Fruit fly (Drosophila melanogaster) whole organism, embryonic: ENCODE results near the gene CG12698.

Source experiments
- Atf6 ChIP-seq: fragments of 200-800 bp; sonication (Bioruptor generic); IDR thresholded peaks from 2 replicates; pipeline ENCODE4 v1.3.6; 2022; ENCODE audit warnings: missing biosample characterization, missing genetic modification characterization
- BEAF-32 ChIP-seq: fragments of 200-800 bp; sonication (Bioruptor generic); optimal IDR thresholded peaks from 3 replicates; lab custom pipeline; 2017; ENCODE audit warnings: missing biosample characterization, missing genetic modification characterization, mild to moderate bottlenecking, moderate library complexity, missing genetic modification reagents
- CG1024 ChIP-seq: fragments of 200-800 bp; sonication (Bioruptor generic); IDR thresholded peaks from 2 replicates; pipeline ENCODE4 v1.3.6; 2022; ENCODE audit warnings: missing biosample characterization, missing genetic modification characterization
- CG10267 ChIP-seq: fragments of 200-800 bp; sonication (Bioruptor generic); optimal IDR thresholded peaks from 2 replicates; lab custom pipeline; 2018; ENCODE audit warnings: missing biosample characterization, mild to moderate bottlenecking, missing genetic modification characterization, moderate library complexity
- CG12659 ChIP-seq: fragments of 200-800 bp; sonication (Bioruptor generic); optimal IDR thresholded peaks from 3 replicates; lab custom pipeline; 2017; ENCODE audit warnings: mild to moderate bottlenecking, missing biosample characterization, missing genetic modification reagents, missing genetic modification characterization
- CG14710 ChIP-seq: fragments of 200-800 bp; sonication (Bioruptor generic); optimal IDR thresholded peaks from 3 replicates; lab custom pipeline; 2019; ENCODE audit warnings: missing biosample characterization, mild to moderate bottlenecking, missing genetic modification characterization, moderate library complexity
- CG15514 ChIP-seq: fragments of 200-800 bp; sonication (Bioruptor generic); optimal IDR thresholded peaks from 3 replicates; lab custom pipeline; 2017; ENCODE audit warnings: missing biosample characterization, missing genetic modification characterization, mild to moderate bottlenecking, moderate library complexity, missing genetic modification reagents
- CG17361 ChIP-seq: fragments of 200-800 bp; sonication (Bioruptor generic); IDR thresholded peaks from 3 replicates; pipeline ENCODE4 v1.3.6; 2022; ENCODE audit warnings: missing biosample characterization, missing genetic modification characterization
- CG17802 ChIP-seq: fragments of 200-800 bp; sonication (Bioruptor generic); optimal IDR thresholded peaks from 2 replicates; lab custom pipeline; 2018; ENCODE audit warnings: missing biosample characterization, mild to moderate bottlenecking, missing genetic modification characterization, moderate library complexity
- CG1792 ChIP-seq: fragments of 200-800 bp; sonication (Bioruptor generic); optimal IDR thresholded peaks from 2 replicates; lab custom pipeline; 2016; ENCODE audit warnings: missing biosample characterization, missing genetic modification characterization
- CG18262 ChIP-seq: fragments of 200-800 bp; optimal IDR thresholded peaks from 3 replicates; lab custom pipeline; 2019; ENCODE audit warnings: missing biosample characterization, mild to moderate bottlenecking, missing genetic modification characterization, moderate library complexity
- CG2120 ChIP-seq: fragments of 200-800 bp; sonication (Bioruptor generic); optimal IDR thresholded peaks from 3 replicates; lab custom pipeline; 2016; ENCODE audit warnings: missing biosample characterization, missing genetic modification characterization
- CG2712 ChIP-seq: fragments of 200-800 bp; optimal IDR thresholded peaks from 3 replicates; lab custom pipeline; 2019; ENCODE audit warnings: missing biosample characterization, mild to moderate bottlenecking, missing genetic modification characterization, moderate library complexity
- CG30020 ChIP-seq: fragments of 200-800 bp; optimal IDR thresholded peaks from 2 replicates; lab custom pipeline; 2019; ENCODE audit warnings: missing biosample characterization, mild to moderate bottlenecking, missing genetic modification characterization, moderate library complexity
- CG3407 ChIP-seq: fragments of 200-800 bp; sonication (Bioruptor generic); optimal IDR thresholded peaks from 2 replicates; lab custom pipeline; 2018; ENCODE audit warnings: missing biosample characterization, mild to moderate bottlenecking, missing genetic modification characterization
- CG3995 ChIP-seq: fragments of 200-800 bp; sonication (Bioruptor generic); optimal IDR thresholded peaks from 3 replicates; lab custom pipeline; 2016; ENCODE audit warnings: missing biosample characterization, missing genetic modification characterization
- CG4617 ChIP-seq: fragments of 200-800 bp; sonication (Bioruptor generic); optimal IDR thresholded peaks from 3 replicates; lab custom pipeline; 2016; ENCODE audit warnings: missing biosample characterization, missing genetic modification characterization, borderline replicate concordance
- CG7357 ChIP-seq: fragments of 200-800 bp; sonication (Bioruptor generic); IDR thresholded peaks from 3 replicates; pipeline ENCODE4 v1.3.6; 2022; ENCODE audit warnings: missing biosample characterization, missing genetic modification characterization
- CG8290 ChIP-seq, 3 experiments: fragments of 200-800 bp; sonication (Bioruptor generic); optimal IDR thresholded peaks; 2 replicates each; lab custom pipeline; 2016 to 2019; ENCODE audit warnings: missing biosample characterization in 3 of 3, missing genetic modification characterization in 3 of 3, mild to moderate bottlenecking in 2 of 3, moderate library complexity in 1 of 3
- CG8388 ChIP-seq: fragments of 200-800 bp; sonication (Bioruptor generic); optimal IDR thresholded peaks from 2 replicates; lab custom pipeline; 2019; ENCODE audit warnings: missing biosample characterization, mild to moderate bottlenecking, missing genetic modification characterization, moderate library complexity
- CG9797 ChIP-seq: fragments of 200-800 bp; sonication (Bioruptor generic); optimal IDR thresholded peaks from 3 replicates; lab custom pipeline; 2018; ENCODE audit warnings: missing biosample characterization, mild to moderate bottlenecking, missing genetic modification characterization
- CoRest ChIP-seq: fragments of 200-800 bp; sonication (Bioruptor generic); optimal IDR thresholded peaks from 3 replicates; lab custom pipeline; 2018; ENCODE audit warnings: missing biosample characterization, mild to moderate bottlenecking, missing genetic modification characterization, moderate library complexity
- D19A ChIP-seq: fragments of 200-800 bp; optimal IDR thresholded peaks from 3 replicates; lab custom pipeline; 2019; ENCODE audit warnings: missing biosample characterization, mild to moderate bottlenecking, missing genetic modification characterization, moderate library complexity
- D19B ChIP-seq: fragments of 200-800 bp; sonication (Bioruptor generic); optimal IDR thresholded peaks from 2 replicates; lab custom pipeline; 2017; ENCODE audit warnings: missing biosample characterization, mild to moderate bottlenecking, missing genetic modification characterization
- Dek ChIP-seq: fragments of 200-800 bp; sonication (Bioruptor generic); optimal IDR thresholded peaks from 3 replicates; lab custom pipeline; 2019; ENCODE audit warnings: missing biosample characterization, mild to moderate bottlenecking, missing genetic modification characterization, moderate library complexity
- Fer3 ChIP-seq: fragments of 200-800 bp; sonication (Bioruptor generic); optimal IDR thresholded peaks from 2 replicates; lab custom pipeline; 2018; ENCODE audit warnings: missing biosample characterization, mild to moderate bottlenecking, missing genetic modification characterization, moderate library complexity
- Lhr ChIP-seq: fragments of 200-800 bp; sonication (Bioruptor generic); optimal IDR thresholded peaks from 3 replicates; lab custom pipeline; 2017; ENCODE audit warnings: mild to moderate bottlenecking, missing biosample characterization, missing genetic modification reagents, missing genetic modification characterization
- MBD-R2 ChIP-seq: fragments of 200-800 bp; sonication (Bioruptor generic); IDR thresholded peaks from 2 replicates; pipeline ENCODE4 v1.3.6; 2022; ENCODE audit warnings: missing biosample characterization, missing genetic modification characterization
- MESR4 ChIP-seq: fragments of 200-800 bp; sonication (Bioruptor generic); optimal IDR thresholded peaks from 2 replicates; lab custom pipeline; 2018; ENCODE audit warnings: missing biosample characterization, mild to moderate bottlenecking, missing genetic modification characterization, moderate library complexity
- Med ChIP-seq: fragments of 200-800 bp; sonication (Bioruptor generic); peaks from one replicate; lab custom pipeline; 2016; ENCODE audit warnings: missing biosample characterization, missing genetic modification characterization, mild to moderate bottlenecking, inconsistent platforms, moderate library complexity
- Six4 ChIP-seq: fragments of 200-800 bp; sonication (Bioruptor generic); optimal IDR thresholded peaks from 2 replicates; lab custom pipeline; 2016; ENCODE audit warnings: missing biosample characterization, missing genetic modification characterization
- crp ChIP-seq, 2 experiments: fragments of 200-800 bp; sonication (Bioruptor generic); optimal IDR thresholded peaks; 2 replicates in 1 of 2; 3 replicates in 1 of 2; lab custom pipeline; 2017; ENCODE audit warnings: missing biosample characterization in 2 of 2, missing genetic modification characterization in 2 of 2, mild to moderate bottlenecking in 1 of 2, moderate library complexity in 1 of 2
- gfzf ChIP-seq: fragments of 200-800 bp; sonication (Bioruptor generic); optimal IDR thresholded peaks from 2 replicates; lab custom pipeline; 2016; ENCODE audit warnings: missing biosample characterization, mild to moderate bottlenecking, missing genetic modification characterization, moderate library complexity
- klu ChIP-seq: fragments of 200-800 bp; sonication (Bioruptor generic); IDR thresholded peaks from 2 replicates; pipeline ENCODE4 v1.3.6; 2022; ENCODE audit warnings: missing biosample characterization, missing genetic modification characterization
- lola ChIP-seq, 3 experiments: fragments of >200 bp in 2 of 3; fragments of 200-800 bp in 1 of 3; sonication (Bioruptor generic) in 1 of 3; optimal IDR thresholded peaks; 2 replicates each; lab custom pipeline; 2017 to 2019; ENCODE audit warnings: missing biosample characterization in 3 of 3, missing genetic modification characterization in 3 of 3, mild to moderate bottlenecking in 1 of 3, moderate library complexity in 1 of 3
- nmo ChIP-seq: fragments of 200-800 bp; sonication (Bioruptor generic); optimal IDR thresholded peaks from 2 replicates; lab custom pipeline; 2018; ENCODE audit warnings: missing biosample characterization, mild to moderate bottlenecking, missing genetic modification characterization, moderate library complexity
- phol ChIP-seq: fragments of 200-800 bp; sonication (Bioruptor generic); optimal IDR thresholded peaks from 3 replicates; lab custom pipeline; 2018; ENCODE audit warnings: missing biosample characterization, mild to moderate bottlenecking, missing genetic modification characterization, moderate library complexity
- prd ChIP-seq, 3 experiments: fragments of >200 bp in 2 of 3; fragments of 200-800 bp in 1 of 3; sonication (Bioruptor generic) in 1 of 3; optimal IDR thresholded peaks in 2 of 3; IDR thresholded peaks in 1 of 3; 2 replicates in 2 of 3; 3 replicates in 1 of 3; pipeline versions ENCODE4 v1.3.6 to Lab custom; 2017 to 2022; ENCODE audit warnings: missing biosample characterization in 1 of 3, missing genetic modification characterization in 1 of 3
- pzg ChIP-seq: fragments of 200-800 bp; sonication (Bioruptor generic); optimal IDR thresholded peaks from 3 replicates; lab custom pipeline; 2018; ENCODE audit warnings: missing biosample characterization, mild to moderate bottlenecking, missing genetic modification characterization, moderate library complexity
- row ChIP-seq: fragments of 200-800 bp; sonication (Bioruptor generic); IDR thresholded peaks from 3 replicates; pipeline ENCODE4 v1.3.6; 2022; ENCODE audit warnings: missing biosample characterization, missing genetic modification characterization
- sens ChIP-seq: fragments of 200-800 bp; sonication (Bioruptor generic); peaks from one replicate; lab custom pipeline; 2016; ENCODE audit warnings: missing biosample characterization, missing genetic modification characterization
- sima ChIP-seq: fragments of 200-800 bp; sonication (Bioruptor generic); optimal IDR thresholded peaks from 2 replicates; lab custom pipeline; 2016; ENCODE audit warnings: missing biosample characterization, missing genetic modification characterization
- ssp ChIP-seq: fragments of 200-800 bp; sonication (Bioruptor generic); IDR thresholded peaks from 2 replicates; pipeline ENCODE4 v1.3.6; 2022; ENCODE audit warnings: missing biosample characterization, missing genetic modification characterization
- stwl ChIP-seq: fragments of 200-800 bp; sonication (Bioruptor generic); optimal IDR thresholded peaks from 3 replicates; lab custom pipeline; 2018; ENCODE audit warnings: missing biosample characterization, mild to moderate bottlenecking, missing genetic modification characterization, moderate library complexity
- tap ChIP-seq: fragments of 200-800 bp; optimal IDR thresholded peaks from 3 replicates; lab custom pipeline; 2019; ENCODE audit warnings: missing biosample characterization, mild to moderate bottlenecking, missing genetic modification characterization, moderate library complexity
- vfl ChIP-seq: fragments of 200-800 bp; sonication (Bioruptor generic); optimal IDR thresholded peaks from 2 replicates; lab custom pipeline; 2016; ENCODE audit warnings: missing biosample characterization, missing genetic modification characterization
- vvl ChIP-seq: fragments of 200-800 bp; sonication (Bioruptor generic); IDR thresholded peaks from 2 replicates; pipeline ENCODE4 v1.3.6; 2022; ENCODE audit warnings: missing biosample characterization, missing genetic modification characterization
- zen ChIP-seq: fragments of 200-800 bp; sonication (Bioruptor generic); optimal IDR thresholded peaks from 3 replicates; lab custom pipeline; 2018; ENCODE audit warnings: missing biosample characterization, mild to moderate bottlenecking, missing genetic modification characterization, moderate library complexity

CG12698 gene

DNA sequence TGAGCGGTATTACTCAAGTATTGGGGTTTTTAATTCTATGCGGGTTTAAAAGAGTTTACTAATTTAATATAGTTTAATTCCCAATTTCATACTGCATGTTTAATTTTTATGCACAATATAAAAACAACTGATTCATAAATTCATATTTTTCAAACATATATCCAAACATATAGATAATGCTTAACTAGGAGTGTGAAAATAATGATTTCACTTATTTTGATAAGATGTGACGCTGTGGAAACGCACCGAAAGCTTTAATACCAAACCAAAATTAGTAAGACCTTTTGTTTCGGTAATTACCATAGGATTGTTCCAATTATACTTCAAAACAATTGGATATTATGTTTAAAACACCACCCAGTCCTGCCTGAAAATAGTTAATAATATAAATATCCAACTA, 22.4 kb upstream of the CG12698 start, which contains the start of gene Slc25A46a:
Gene Slc25A46a (plus strand): TSS at position 272 of the 400 bp plus-strand sequence.
- TF ChIP-seq D19B (GFP tag; lab: Kevin White, UChicago) (no peak), CG17361 (no peak), CoRest (tag; lab: Kevin White, UChicago) (peak; percentile 20), prd (optimal IDR thresholded peaks at IDR 0.05; lab: Kevin White, UChicago) (no peak), prd (GFP tag; IDR thresholded peaks at IDR 0.05; lab: Robert Waterston, UW) (0 out of 3 replicates have a peak, but pooled peaks have one; percentile 26), Fer3 (tag; lab: Kevin White, UChicago) (peak; percentile 4), Atf6 (GFP tag; lab: Robert Waterston, UW) (0 out of 2 replicates have a peak, but pooled peaks have one; percentile 25), BEAF-32 (GFP tag; lab: Kevin White, UChicago) (peak; percentile 28), D19A (peak; percentile 21), vfl (GFP tag; lab: Kevin White, UChicago) (no peak), gfzf (peak; percentile 64), Dek (tag; lab: Kevin White, UChicago) (no peak), vvl (GFP tag; lab: Robert Waterston, UW) (peak; percentile 13; the same call in 1 of the 2 replicates), crp (GFP tag; optimal IDR thresholded peaks at IDR 0.05; lab: Kevin White, UChicago) (peak in 1 of 2 experiments; percentile 13), CG8290 (GFP tag; optimal IDR thresholded peaks at IDR 0.05; lab: Kevin White, UChicago) (peak; percentile 12), CG8290 (tag; optimal IDR thresholded peaks at IDR 0.05; lab: Kevin White, UChicago) (no peak), CG10267 (peak; percentile 15), nmo (GFP tag; lab: Kevin White, UChicago) (peak; percentile 19), Lhr (GFP tag; lab: Kevin White, UChicago) (peak; percentile 11), CG30020 (tag; lab: Kevin White, UChicago) (peak; percentile 94), lola (GFP tag; optimal IDR thresholded peaks at IDR 0.05; lab: Kevin White, UChicago) (peak in 1 of 3 experiments; percentile 59), CG3995 (GFP tag; lab: Kevin White, UChicago) (peak; percentile 18), row (peak; percentile 65), Six4 (GFP tag; lab: Kevin White, UChicago) (no peak), phol (tag; lab: Kevin White, UChicago) (peak; percentile 37), CG12659 (GFP tag; lab: Kevin White, UChicago) (peak; percentile 26), CG7357 (GFP tag; lab: Robert Waterston, UW) (peak; percentile 93), MBD-R2 (peak; percentile 45), klu (no peak), zen (tag; lab: Kevin White, UChicago) (peak; percentile 30), MESR4 (GFP tag; lab: Kevin White, UChicago) (peak; percentile 41), pzg (peak; percentile 47), CG2120 (GFP tag; lab: Kevin White, UChicago) (peak; percentile 11), CG2712 (tag; lab: Kevin White, UChicago) (peak; percentile 5), CG18262 (peak; percentile 4), CG14710 (tag; lab: Kevin White, UChicago) (peak; percentile 32), CG4617 (GFP tag; lab: Kevin White, UChicago) (peak; percentile 29), CG3407 (GFP tag; lab: Kevin White, UChicago) (no peak), CG1792 (GFP tag; lab: Kevin White, UChicago) (no peak), CG8388 (GFP tag; lab: Kevin White, UChicago) (peak; percentile 4), CG17802 (tag; lab: Kevin White, UChicago) (peak; percentile 72), CG1024 (GFP tag; lab: Robert Waterston, UW) (peak; percentile 33; the same call in 1 of the 2 replicates), CG15514 (GFP tag; lab: Kevin White, UChicago) (peak; percentile 20), stwl (peak; percentile 9), CG9797 (GFP tag; lab: Kevin White, UChicago) (peak; percentile 33), sima (GFP tag; lab: Kevin White, UChicago) (no peak), ssp (peak; percentile 86), sens (GFP tag; lab: Kevin White, UChicago) (peak; percentile 47), Med (GFP tag; lab: Kevin White, UChicago) (peak; percentile 4), tap (tag; lab: Kevin White, UChicago) (no peak)
